Worm (Caenorhabditis elegans) whole organism, L2 larva: ENCODE measurements around the gene nhr-16.

ENCODE experiments used
- ama-1 ChIP-seq: fragments of 150-350 bp; optimal IDR thresholded peaks from 2 replicates; lab custom pipeline; 2018; ENCODE audit warnings: inconsistent platforms
- fos-1 ChIP-seq: fragments of 150-350 bp; optimal IDR thresholded peaks from 2 replicates; lab custom pipeline; 2014; ENCODE audit warnings: missing biosample characterization, missing genetic modification characterization
- nhr-23 ChIP-seq: fragments of 150-350 bp; optimal IDR thresholded peaks from 2 replicates; lab custom pipeline; 2014; ENCODE audit warnings: missing biosample characterization, missing genetic modification reagents, missing genetic modification characterization
- sma-9 ChIP-seq, 2 experiments: fragments of 150-350 bp in 1 of 2; sonication (generic microtip) in 1 of 2; optimal IDR thresholded peaks; 2 replicates each; lab custom pipeline; 2014 to 2016; ENCODE audit warnings: missing genetic modification characterization in 2 of 2, mild to moderate bottlenecking in 1 of 2, missing biosample characterization in 1 of 2, missing compliant biosample characterization in 1 of 2, missing genetic modification reagents in 1 of 2, moderate library complexity in 1 of 2
- unc-62 ChIP-seq: fragments of 150-350 bp; optimal IDR thresholded peaks from 2 replicates; lab custom pipeline; 2014; ENCODE audit warnings: missing biosample characterization, missing genetic modification reagents, missing genetic modification characterization

- TF ChIP-seq fos-1 (tag; lab: Kevin White, UChicago) (no peak), nhr-23 (tag; lab: Kevin White, UChicago) (no peak), unc-62 (GFP tag; lab: Kevin White, UChicago) (no peak), ama-1 (no peak), sma-9 (GFP tag; optimal IDR thresholded peaks at IDR 0.05; lab: Kevin White, UChicago) (no peak), sma-9 (tag; optimal IDR thresholded peaks at IDR 0.05; lab: Kevin White, UChicago) (no peak)
These were observed 21.3 kb upstream of the nhr-16 start, which contains the start of gene sod-5 for ce11 chrII:4417333-4417732.
